Fruit fly (Drosophila melanogaster) whole organism, embryonic: ENCODE data around the gene Eh.

Source experiments
- Ada2b ChIP-seq: fragments of 200-800 bp; sonication (Bioruptor generic); IDR thresholded peaks from 2 replicates; pipeline ENCODE4 v1.3.6; 2022; ENCODE audit warnings: missing biosample characterization, missing genetic modification characterization
- Atf-2 ChIP-seq: fragments of 200-800 bp; sonication (Bioruptor generic); optimal IDR thresholded peaks from 2 replicates; lab custom pipeline; 2016; ENCODE audit warnings: missing biosample characterization, missing genetic modification characterization
- CG10321 ChIP-seq: fragments of 200-800 bp; sonication (Bioruptor generic); IDR thresholded peaks from 2 replicates; pipeline ENCODE4 v1.3.6; 2022; ENCODE audit warnings: missing biosample characterization, missing genetic modification characterization
- CG10543 ChIP-seq: fragments of 200-800 bp; sonication (Bioruptor generic); optimal IDR thresholded peaks from 3 replicates; lab custom pipeline; 2017; ENCODE audit warnings: missing biosample characterization, mild to moderate bottlenecking, missing genetic modification characterization, moderate library complexity
- CG10654 ChIP-seq: fragments of 200-800 bp; sonication (Bioruptor generic); optimal IDR thresholded peaks from 2 replicates; lab custom pipeline; 2016; ENCODE audit warnings: missing biosample characterization, missing genetic modification characterization
- CG11695 ChIP-seq: fragments of 200-800 bp; sonication (Bioruptor generic); IDR thresholded peaks from 3 replicates; pipeline ENCODE4 v1.3.6; 2022; ENCODE audit warnings: missing biosample characterization, missing genetic modification characterization
- CG14014 ChIP-seq: fragments of 200-800 bp; sonication (Bioruptor generic); IDR thresholded peaks from 2 replicates; pipeline ENCODE4 v1.3.6; 2022; ENCODE audit warnings: missing biosample characterization, missing genetic modification characterization
- CG6654 ChIP-seq: fragments of 200-800 bp; sonication (Bioruptor generic); optimal IDR thresholded peaks from 2 replicates; lab custom pipeline; 2017; ENCODE audit warnings: missing biosample characterization, mild to moderate bottlenecking, missing genetic modification characterization
- CG6791 ChIP-seq: fragments of 200-800 bp; sonication (Bioruptor generic); IDR thresholded peaks from 3 replicates; pipeline ENCODE4 v1.3.6; 2022; ENCODE audit warnings: missing biosample characterization, missing genetic modification characterization; ENCODE audit not compliant: partially characterized antibody
- CG7987 ChIP-seq: fragments of 200-800 bp; sonication (Bioruptor generic); optimal IDR thresholded peaks from 2 replicates; lab custom pipeline; 2018; ENCODE audit warnings: missing biosample characterization, mild to moderate bottlenecking, missing genetic modification characterization, moderate library complexity
- CG8281 ChIP-seq: fragments of 200-800 bp; sonication (Bioruptor generic); optimal IDR thresholded peaks from 2 replicates; lab custom pipeline; 2018; ENCODE audit warnings: missing biosample characterization, mild to moderate bottlenecking, missing genetic modification characterization, moderate library complexity
- CG9437 ChIP-seq: fragments of 200-800 bp; sonication (Bioruptor generic); optimal IDR thresholded peaks from 2 replicates; lab custom pipeline; 2018; ENCODE audit warnings: missing biosample characterization, mild to moderate bottlenecking, missing genetic modification characterization
- HLH54F ChIP-seq: fragments of 200-800 bp; sonication (Bioruptor generic); optimal IDR thresholded peaks from 3 replicates; lab custom pipeline; 2016; ENCODE audit warnings: missing biosample characterization, missing genetic modification characterization
- Hmx ChIP-seq: fragments of 200-800 bp; sonication (Bioruptor generic); optimal IDR thresholded peaks from 2 replicates; lab custom pipeline; 2016; ENCODE audit warnings: missing biosample characterization, missing genetic modification characterization
- Meics ChIP-seq: fragments of 200-800 bp; sonication (Bioruptor generic); optimal IDR thresholded peaks from 2 replicates; lab custom pipeline; 2017; ENCODE audit warnings: missing biosample characterization, mild to moderate bottlenecking, missing genetic modification characterization
- Xrp1 ChIP-seq: fragments of 200-800 bp; sonication (Bioruptor generic); IDR thresholded peaks from 2 replicates; pipeline ENCODE4 v1.3.6; 2022; ENCODE audit warnings: missing biosample characterization, missing genetic modification characterization
- ab ChIP-seq: fragments of 200-800 bp; sonication (Bioruptor generic); optimal IDR thresholded peaks from 2 replicates; lab custom pipeline; 2016; ENCODE audit warnings: missing biosample characterization, missing genetic modification characterization
- ash1 ChIP-seq: fragments of 200-800 bp; sonication (Bioruptor generic); optimal IDR thresholded peaks from 2 replicates; lab custom pipeline; 2018; ENCODE audit warnings: missing biosample characterization, mild to moderate bottlenecking, missing genetic modification characterization
- chif ChIP-seq, 2 experiments: fragments of 200-800 bp; sonication (Bioruptor generic); optimal IDR thresholded peaks; 3 replicates each; lab custom pipeline; 2016; ENCODE audit warnings: missing biosample characterization in 2 of 2, missing genetic modification characterization in 2 of 2
- chinmo ChIP-seq: fragments of 200-800 bp; sonication (Bioruptor generic); IDR thresholded peaks from 4 replicates; pipeline ENCODE4 v1.3.6; 2022; ENCODE audit warnings: missing biosample characterization, missing genetic modification characterization; ENCODE audit not compliant: partially characterized antibody
- chn ChIP-seq: fragments of 200-800 bp; sonication (Bioruptor generic); optimal IDR thresholded peaks from 2 replicates; lab custom pipeline; 2016; ENCODE audit warnings: missing biosample characterization, missing genetic modification characterization
- crol ChIP-seq: fragments of 200-800 bp; sonication (Bioruptor generic); IDR thresholded peaks from 2 replicates; pipeline ENCODE4 v1.3.6; 2022; ENCODE audit warnings: missing biosample characterization, missing genetic modification characterization
- crp ChIP-seq, 2 experiments: fragments of 200-800 bp; sonication (Bioruptor generic); optimal IDR thresholded peaks; 2 replicates in 1 of 2; 3 replicates in 1 of 2; lab custom pipeline; 2017; ENCODE audit warnings: missing biosample characterization in 2 of 2, missing genetic modification characterization in 2 of 2, mild to moderate bottlenecking in 1 of 2, moderate library complexity in 1 of 2
- danr ChIP-seq: fragments of 200-800 bp; sonication (Bioruptor generic); IDR thresholded peaks from 2 replicates; pipeline ENCODE4 v1.3.6; 2022; ENCODE audit warnings: missing biosample characterization, missing genetic modification characterization
- disco-r ChIP-seq: fragments of 200-800 bp; sonication (Bioruptor generic); optimal IDR thresholded peaks from 2 replicates; lab custom pipeline; 2016; ENCODE audit warnings: missing biosample characterization, missing genetic modification characterization
- emc ChIP-seq: fragments of 200-800 bp; sonication (Bioruptor generic); optimal IDR thresholded peaks from 2 replicates; lab custom pipeline; 2016; ENCODE audit warnings: missing biosample characterization, missing genetic modification characterization
- esg ChIP-seq: fragments of 200-800 bp; sonication (Bioruptor generic); conservative IDR thresholded peaks from 2 replicates; pipeline ENCODE4 v1.3.6; 2022; ENCODE audit warnings: missing biosample characterization, missing genetic modification characterization
- gcm ChIP-seq: fragments of 200-800 bp; sonication (Bioruptor generic); optimal IDR thresholded peaks from 2 replicates; lab custom pipeline; 2019; ENCODE audit warnings: missing biosample characterization, mild to moderate bottlenecking, missing genetic modification characterization, moderate library complexity
- grau ChIP-seq: fragments of 200-800 bp; optimal IDR thresholded peaks from 3 replicates; lab custom pipeline; 2019; ENCODE audit warnings: missing biosample characterization, mild to moderate bottlenecking, missing genetic modification characterization, moderate library complexity
- ham ChIP-seq: fragments of 200-800 bp; sonication (Bioruptor generic); IDR thresholded peaks from 2 replicates; pipeline ENCODE4 v1.3.6; 2022; ENCODE audit warnings: missing biosample characterization, missing genetic modification characterization
- nmo ChIP-seq: fragments of 200-800 bp; sonication (Bioruptor generic); optimal IDR thresholded peaks from 2 replicates; lab custom pipeline; 2018; ENCODE audit warnings: missing biosample characterization, mild to moderate bottlenecking, missing genetic modification characterization, moderate library complexity
- org-1 ChIP-seq: fragments of 200-800 bp; sonication (Bioruptor generic); optimal IDR thresholded peaks from 2 replicates; lab custom pipeline; 2017; ENCODE audit warnings: missing biosample characterization, missing genetic modification characterization
- psq ChIP-seq: fragments of 200-800 bp; sonication (Bioruptor generic); optimal IDR thresholded peaks from 2 replicates; lab custom pipeline; 2017; ENCODE audit warnings: missing biosample characterization, missing genetic modification characterization
- scrt ChIP-seq: fragments of 200-800 bp; sonication (Bioruptor generic); optimal IDR thresholded peaks from 2 replicates; lab custom pipeline; 2018; ENCODE audit warnings: missing biosample characterization, mild to moderate bottlenecking, missing genetic modification characterization, moderate library complexity
- sd ChIP-seq: fragments of 200-800 bp; sonication (Bioruptor generic); optimal IDR thresholded peaks from 3 replicates; lab custom pipeline; 2018; ENCODE audit warnings: missing biosample characterization, mild to moderate bottlenecking, missing genetic modification characterization, moderate library complexity
- slou ChIP-seq: fragments of 200-800 bp; sonication (Bioruptor generic); optimal IDR thresholded peaks from 3 replicates; lab custom pipeline; 2016; ENCODE audit warnings: missing biosample characterization, missing genetic modification characterization
- tin ChIP-seq: fragments of 200-800 bp; sonication (Bioruptor generic); optimal IDR thresholded peaks from 3 replicates; lab custom pipeline; 2016; ENCODE audit warnings: missing biosample characterization, missing genetic modification characterization
- yki ChIP-seq: fragments of >200 bp; optimal IDR thresholded peaks from 3 replicates; lab custom pipeline; 2018

Eh gene

DNA sequence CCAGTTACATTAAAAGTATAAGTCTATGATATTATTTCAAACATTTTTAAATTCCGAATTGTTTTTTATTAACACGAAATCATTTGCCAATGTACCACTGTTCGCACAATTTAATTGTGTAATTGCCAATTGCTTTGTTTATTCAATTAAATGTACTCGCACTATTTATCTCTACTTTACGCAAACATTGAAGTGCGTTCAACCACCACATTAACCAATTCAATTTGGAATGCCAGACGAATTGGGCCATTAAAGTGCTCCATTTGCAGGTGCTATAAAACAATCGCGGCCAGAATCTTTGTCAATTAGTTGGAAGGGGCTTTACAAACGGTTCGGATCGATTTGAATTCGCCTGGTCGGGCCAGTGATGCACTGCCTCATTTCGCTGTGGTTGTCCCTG, 37.9 kb downstream of the Eh start, which contains the start of gene CG5863:
CG5863 (plus strand) TSS at position 301 of the 400 bp plus-strand sequence.
- TF ChIP-seq sd (no peak), crol (GFP tag; lab: Robert Waterston, UW) (no peak), nmo (no peak), CG8281 (tag; lab: Kevin White, UChicago) (no peak), chinmo (GFP tag; lab: Robert Waterston, UW) (no peak), slou (GFP tag; lab: Kevin White, UChicago) (no peak), yki (lab: Kevin White, UChicago) (no peak), scrt (GFP tag; lab: Kevin White, UChicago) (no peak), danr (GFP tag; lab: Robert Waterston, UW) (no peak), Xrp1 (no peak), Hmx (GFP tag; lab: Kevin White, UChicago) (no peak), ash1 (no peak), CG9437 (GFP tag; lab: Kevin White, UChicago) (no peak), HLH54F (no peak), crp (GFP tag; optimal IDR thresholded peaks at IDR 0.05; lab: Kevin White, UChicago) (no peak)

- TF ChIP-seq tin, result no peak
- no peak for TF ChIP-seq gcm (GFP tag; lab: Kevin White, UChicago)
- TF ChIP-seq chif (GFP tag; optimal IDR thresholded peaks at IDR 0.05; lab: Kevin White, UChicago), result no peak
- no peak for TF ChIP-seq psq (GFP tag; lab: Kevin White, UChicago)
- no peak for TF ChIP-seq CG14014 (GFP tag; lab: Robert Waterston, UW)
- TF ChIP-seq CG10321 (GFP tag; lab: Robert Waterston, UW), result no peak
- TF ChIP-seq CG6791, result no peak
- TF ChIP-seq ham (GFP tag; lab: Robert Waterston, UW), result no peak
- no peak for TF ChIP-seq chn
- no peak for TF ChIP-seq CG10654 (GFP tag; lab: Kevin White, UChicago)
These were observed 39.3 kb downstream of the Eh start, which contains the start of gene CG5860 for dm6 chr3R:17409319-17409718. TSS of gene CG5860 (plus strand) at chr3R:17409619.

dm6 chr3R:17407576-17407975, 41.1 kb downstream of the Eh start, which contains the start of gene CG17283:
TSS of gene CG17283 (plus strand) at chr3R:17407876.
- TF ChIP-seq org-1 (GFP tag; lab: Kevin White, UChicago) (no peak), CG10543 (GFP tag; lab: Kevin White, UChicago) (no peak), CG6654 (no peak), esg (GFP tag; lab: Robert Waterston, UW) (no peak), ab (GFP tag; lab: Kevin White, UChicago) (no peak), Ada2b (GFP tag; lab: Robert Waterston, UW) (no peak), CG11695 (GFP tag; lab: Robert Waterston, UW) (no peak), Atf-2 (GFP tag; lab: Kevin White, UChicago) (no peak)

dm6 chr3R:17406411-17406810, 42.2 kb downstream of the Eh start, which contains the start of the genes CG42824 and CG42798:
TSS of gene CG42824 (minus strand) at chr3R:17406511.
TSS of gene CG42798 (plus strand) at chr3R:17406678.
- no peak for TF ChIP-seq emc
- TF ChIP-seq CG7987 (GFP tag; lab: Kevin White, UChicago), result no peak
- TF ChIP-seq grau (tag; lab: Kevin White, UChicago), result no peak
- no peak for TF ChIP-seq Meics (GFP tag; lab: Kevin White, UChicago)
- TF ChIP-seq disco-r (GFP tag; lab: Kevin White, UChicago), result no peak
